Worm (Caenorhabditis elegans): Measurements from ENCODE around the gene tat-6.

DNA sequence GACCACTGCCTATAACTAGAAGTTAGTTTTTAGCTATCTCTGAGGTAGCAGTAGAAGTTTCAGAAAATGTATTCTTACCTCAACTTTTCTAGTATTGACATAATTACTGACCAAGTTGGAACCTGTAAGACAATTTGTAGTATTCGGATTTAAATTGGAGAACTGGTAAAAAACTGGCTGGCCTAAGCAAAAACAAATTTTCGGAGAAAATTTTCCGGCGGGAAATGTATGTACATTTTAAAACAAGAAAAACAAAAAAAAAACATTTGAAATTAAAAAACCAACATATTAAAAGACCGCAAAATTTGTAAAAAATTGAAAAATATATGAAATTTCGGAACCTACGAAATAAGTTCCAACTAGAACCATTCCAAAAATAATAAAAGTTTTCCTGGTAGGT is 18.0 kb downstream of the tat-6 start, which contains the start of gene srab-11:
- TF ChIP-seq nhr-237 (tag; optimal IDR thresholded peaks at IDR 0.05), result no peak
- no peak for TF ChIP-seq ham-2 (GFP tag; optimal IDR thresholded peaks at IDR 0.05)
- no peak for TF ChIP-seq snpc-4 (tag; optimal IDR thresholded peaks at IDR 0.05)
- no peak for TF ChIP-seq lsy-2 (tag; optimal IDR thresholded peaks at IDR 0.05)
- TF ChIP-seq elt-1 (tag; optimal IDR thresholded peaks at IDR 0.05; ENCODE audit: borderline replicate concordance, insufficient read depth), result no peak
- TF ChIP-seq lin-13 (tag; optimal IDR thresholded peaks at IDR 0.05), result no peak
- TF ChIP-seq unc-62 (GFP tag; optimal IDR thresholded peaks at IDR 0.05), result no peak
- TF ChIP-seq pha-4 (tag; optimal IDR thresholded peaks at IDR 0.05), result no peak
- no peak for TF ChIP-seq ztf-11 (tag; optimal IDR thresholded peaks at IDR 0.05)
- TF ChIP-seq nhr-12 (tag; optimal IDR thresholded peaks at IDR 0.05), result no peak
- no peak for TF ChIP-seq elt-3 (tag; optimal IDR thresholded peaks at IDR 0.05)
